Fruit fly (Drosophila melanogaster) whole organism, prepupa: ENCODE measurements around the gene CG17751.

Experiments used
- CG10631 ChIP-seq: fragments of 200-800 bp; sonication (Bioruptor generic); optimal IDR thresholded peaks from 2 replicates; lab custom pipeline; 2016; ENCODE audit warnings: missing biosample characterization, missing genetic modification characterization
- CG11294 ChIP-seq: fragments of 200-800 bp; sonication (Bioruptor generic); IDR thresholded peaks from 2 replicates; pipeline ENCODE4 v1.3.6; 2022; ENCODE audit warnings: missing biosample characterization, missing genetic modification characterization
- CG11762 ChIP-seq: fragments of 200-800 bp; sonication (Bioruptor generic); optimal IDR thresholded peaks from 3 replicates; lab custom pipeline; 2016; ENCODE audit warnings: missing biosample characterization, missing genetic modification characterization; ENCODE audit not compliant: insufficient read depth
- CG11902 ChIP-seq: fragments of 200-800 bp; sonication (Bioruptor generic); optimal IDR thresholded peaks from 3 replicates; lab custom pipeline; 2016; ENCODE audit warnings: missing biosample characterization, missing genetic modification characterization
- CG15336 ChIP-seq: fragments of 200-800 bp; sonication (Bioruptor generic); IDR thresholded peaks from 2 replicates; pipeline ENCODE4 v1.3.6; 2022; ENCODE audit warnings: missing biosample characterization, missing genetic modification characterization
- CG1621 ChIP-seq: fragments of 200-800 bp; sonication (Bioruptor generic); optimal IDR thresholded peaks from 3 replicates; lab custom pipeline; 2018; ENCODE audit warnings: missing biosample characterization, mild to moderate bottlenecking, missing genetic modification characterization
- CG16779 ChIP-seq: fragments of 200-800 bp; sonication (Bioruptor generic); optimal IDR thresholded peaks from 3 replicates; lab custom pipeline; 2017; ENCODE audit warnings: missing biosample characterization, mild to moderate bottlenecking, missing genetic modification characterization
- CG32006 ChIP-seq: fragments of 200-800 bp; sonication (Bioruptor generic); optimal IDR thresholded peaks from 3 replicates; lab custom pipeline; 2017; ENCODE audit warnings: missing biosample characterization, mild to moderate bottlenecking, missing genetic modification characterization
- CG34406 ChIP-seq: fragments of 200-800 bp; sonication (Bioruptor generic); optimal IDR thresholded peaks from 3 replicates; lab custom pipeline; 2016; ENCODE audit warnings: missing biosample characterization, missing genetic modification characterization
- CG3919 ChIP-seq: fragments of 200-800 bp; sonication (Bioruptor generic); optimal IDR thresholded peaks from 3 replicates; lab custom pipeline; 2016; ENCODE audit warnings: missing biosample characterization, missing genetic modification characterization
- CG6163 ChIP-seq: fragments of 200-800 bp; sonication (Bioruptor generic); IDR thresholded peaks from 3 replicates; pipeline ENCODE4 v1.3.6; 2022; ENCODE audit warnings: missing biosample characterization, missing genetic modification characterization
- CG6276 ChIP-seq: fragments of 200-800 bp; sonication (Bioruptor generic); optimal IDR thresholded peaks from 2 replicates; lab custom pipeline; 2017; ENCODE audit warnings: missing biosample characterization, mild to moderate bottlenecking, missing genetic modification characterization
- CG6792 ChIP-seq: fragments of 200-800 bp; sonication (Bioruptor generic); optimal IDR thresholded peaks from 3 replicates; lab custom pipeline; 2016; ENCODE audit warnings: missing biosample characterization, missing genetic modification characterization
- CG6854 ChIP-seq: fragments of 200-800 bp; sonication (Bioruptor generic); optimal IDR thresholded peaks from 2 replicates; lab custom pipeline; 2017; ENCODE audit warnings: missing biosample characterization, mild to moderate bottlenecking, missing genetic modification characterization
- CG7368 ChIP-seq: fragments of 200-800 bp; sonication (Bioruptor generic); optimal IDR thresholded peaks from 3 replicates; lab custom pipeline; 2016; ENCODE audit warnings: missing biosample characterization, missing genetic modification characterization
- CG8119 ChIP-seq: fragments of 200-800 bp; sonication (Bioruptor generic); IDR thresholded peaks from 3 replicates; pipeline ENCODE4 v1.3.6; 2022; ENCODE audit warnings: missing biosample characterization, missing genetic modification characterization
- CG8319 ChIP-seq: fragments of 200-800 bp; sonication (Bioruptor generic); optimal IDR thresholded peaks from 3 replicates; lab custom pipeline; 2016; ENCODE audit warnings: missing biosample characterization, missing genetic modification characterization
- CG8632 ChIP-seq: fragments of 200-800 bp; sonication (Bioruptor generic); optimal IDR thresholded peaks from 3 replicates; lab custom pipeline; 2016; ENCODE audit warnings: missing biosample characterization, missing genetic modification characterization
- CG9139 ChIP-seq: fragments of 200-800 bp; sonication (Bioruptor generic); optimal IDR thresholded peaks from 3 replicates; lab custom pipeline; 2017; ENCODE audit warnings: missing biosample characterization, mild to moderate bottlenecking, missing genetic modification characterization
- Eip75B ChIP-seq: fragments of 200-800 bp; sonication (Bioruptor generic); optimal IDR thresholded peaks from 3 replicates; lab custom pipeline; 2016; ENCODE audit warnings: missing biosample characterization, missing genetic modification characterization
- Eip78C ChIP-seq: fragments of 200-800 bp; sonication (Bioruptor generic); peaks from one replicate; lab custom pipeline; 2016; ENCODE audit warnings: missing biosample characterization, missing genetic modification characterization
- Ets21C ChIP-seq: fragments of 200-800 bp; sonication (Bioruptor generic); optimal IDR thresholded peaks from 3 replicates; lab custom pipeline; 2016; ENCODE audit warnings: missing biosample characterization, missing genetic modification characterization
- Ets96B ChIP-seq: fragments of 200-800 bp; optimal IDR thresholded peaks from 2 replicates; lab custom pipeline; 2019; ENCODE audit warnings: missing biosample characterization, mild to moderate bottlenecking, missing genetic modification characterization, moderate library complexity
- Gug ChIP-seq: fragments of 200-800 bp; sonication (Bioruptor generic); IDR thresholded peaks from 2 replicates; pipeline ENCODE4 v1.3.6; 2022; ENCODE audit warnings: missing biosample characterization, missing genetic modification characterization
- Hr38 ChIP-seq: sonication (Bioruptor generic); optimal IDR thresholded peaks from 2 replicates; lab custom pipeline; 2016; ENCODE audit warnings: missing biosample characterization, missing genetic modification characterization
- Met ChIP-seq: fragments of 200-800 bp; sonication (Bioruptor generic); optimal IDR thresholded peaks from 3 replicates; lab custom pipeline; 2016; ENCODE audit warnings: missing biosample characterization, missing genetic modification characterization
- Smox ChIP-seq: fragments of 200-800 bp; sonication (Bioruptor generic); optimal IDR thresholded peaks from 3 replicates; lab custom pipeline; 2016; ENCODE audit warnings: missing biosample characterization, missing genetic modification characterization
- Sox15 ChIP-seq: fragments of 200-800 bp; sonication (Bioruptor generic); optimal IDR thresholded peaks from 3 replicates; lab custom pipeline; 2016; ENCODE audit warnings: missing biosample characterization, missing genetic modification characterization
- achi ChIP-seq: fragments of 200-800 bp; sonication (Bioruptor generic); optimal IDR thresholded peaks from 3 replicates; lab custom pipeline; 2016; ENCODE audit warnings: missing biosample characterization, missing genetic modification characterization
- cyc ChIP-seq: fragments of 200-800 bp; sonication (Bioruptor generic); optimal IDR thresholded peaks from 3 replicates; lab custom pipeline; 2016; ENCODE audit warnings: missing biosample characterization, missing genetic modification characterization
- dac ChIP-seq: fragments of 200-800 bp; sonication (Bioruptor generic); optimal IDR thresholded peaks from 2 replicates; lab custom pipeline; 2017; ENCODE audit warnings: missing biosample characterization, mild to moderate bottlenecking, missing genetic modification characterization
- dsx ChIP-seq: fragments of 200-800 bp; optimal IDR thresholded peaks from 3 replicates; lab custom pipeline; 2019; ENCODE audit warnings: missing biosample characterization, mild to moderate bottlenecking, missing genetic modification characterization, moderate library complexity; ENCODE audit not compliant: poor library complexity, severe bottlenecking
- eg ChIP-seq: fragments of 200-800 bp; sonication (Bioruptor generic); IDR thresholded peaks from 3 replicates; pipeline ENCODE4 v1.3.6; 2022; ENCODE audit warnings: missing biosample characterization, missing genetic modification characterization
- esn ChIP-seq: fragments of 200-800 bp; sonication (Bioruptor generic); optimal IDR thresholded peaks from 2 replicates; lab custom pipeline; 2016; ENCODE audit warnings: missing biosample characterization, mild to moderate bottlenecking, missing genetic modification characterization, moderate library complexity
- fd85E ChIP-seq: fragments of 200-800 bp; sonication (Bioruptor generic); optimal IDR thresholded peaks from 3 replicates; lab custom pipeline; 2016; ENCODE audit warnings: missing biosample characterization, missing genetic modification characterization
- fkh ChIP-seq: fragments of 200-800 bp; sonication (Bioruptor generic); optimal IDR thresholded peaks from 3 replicates; lab custom pipeline; 2017; ENCODE audit warnings: missing biosample characterization, mild to moderate bottlenecking, missing genetic modification characterization, moderate library complexity
- net ChIP-seq: fragments of 200-800 bp; sonication (Bioruptor generic); optimal IDR thresholded peaks from 3 replicates; lab custom pipeline; 2016; ENCODE audit warnings: missing biosample characterization, missing genetic modification characterization
- pdm3 ChIP-seq: fragments of 200-800 bp; sonication (Bioruptor generic); optimal IDR thresholded peaks from 3 replicates; lab custom pipeline; 2016; ENCODE audit warnings: missing biosample characterization, missing genetic modification characterization
- salr ChIP-seq, 2 experiments: fragments of 200-800 bp; sonication (Bioruptor generic); optimal IDR thresholded peaks; 3 replicates each; lab custom pipeline; 2016 to 2018; ENCODE audit warnings: missing biosample characterization in 2 of 2, missing genetic modification characterization in 2 of 2, mild to moderate bottlenecking in 1 of 2
- spab ChIP-seq: fragments of 200-800 bp; sonication (Bioruptor generic); optimal IDR thresholded peaks from 2 replicates; lab custom pipeline; 2017; ENCODE audit warnings: missing biosample characterization, mild to moderate bottlenecking, missing genetic modification characterization, missing genetic modification reagents
- ss ChIP-seq, 2 experiments: fragments of 200-800 bp; sonication (Bioruptor generic); optimal IDR thresholded peaks; 2 replicates in 1 of 2; 3 replicates in 1 of 2; lab custom pipeline; 2017 to 2018; ENCODE audit warnings: mild to moderate bottlenecking in 2 of 2, missing biosample characterization in 2 of 2, missing genetic modification characterization in 2 of 2, moderate library complexity in 1 of 2
- svp ChIP-seq: fragments of 200-800 bp; sonication (Bioruptor generic); peaks from one replicate; lab custom pipeline; 2016; ENCODE audit warnings: missing biosample characterization, missing genetic modification characterization
- topi ChIP-seq: fragments of 200-800 bp; sonication (Bioruptor generic); optimal IDR thresholded peaks from 3 replicates; lab custom pipeline; 2016; ENCODE audit warnings: missing biosample characterization, missing genetic modification characterization
- vri ChIP-seq: fragments of 200-800 bp; sonication (Bioruptor generic); optimal IDR thresholded peaks from 3 replicates; lab custom pipeline; 2016; ENCODE audit warnings: missing biosample characterization, mild to moderate bottlenecking, missing genetic modification characterization

CG17751 gene

dm6 chr3R:19623606-19624005, 16.6 kb downstream of the CG17751 start (continued):
- TF ChIP-seq dsx (GFP tag; lab: Kevin White, UChicago) (no peak), cyc (GFP tag; lab: Kevin White, UChicago) (peak; percentile 77), Smox (GFP tag; lab: Kevin White, UChicago) (peak; percentile 76), CG8119 (GFP tag; lab: Robert Waterston, UW) (peak; percentile 66), Hr38 (GFP tag; lab: Kevin White, UChicago) (no peak), CG15336 (peak; percentile 78), fkh (no peak), eg (GFP tag; lab: Robert Waterston, UW) (peak; percentile 80), Eip78C (GFP tag; lab: Kevin White, UChicago) (peak; percentile 94), esn (GFP tag; lab: Kevin White, UChicago) (peak; percentile 82), salr (GFP tag; optimal IDR thresholded peaks at IDR 0.05; lab: Kevin White, UChicago) (peak; percentile 29 to 46), pdm3 (peak; percentile 82), CG6854 (no peak), Eip75B (GFP tag; lab: Kevin White, UChicago) (peak; percentile 83), CG34406 (peak; percentile 76), CG11902 (GFP tag; lab: Kevin White, UChicago) (peak; percentile 67), Ets21C (GFP tag; lab: Kevin White, UChicago) (peak; percentile 70), CG10631 (GFP tag; lab: Kevin White, UChicago) (peak; percentile 60), CG6163 (peak; percentile 72), CG11294 (peak; percentile 53), Met (peak; percentile 81), CG3919 (peak; percentile 79)

- TF ChIP-seq CG1621 (tag; lab: Kevin White, UChicago) = peak; percentile 63
- TF ChIP-seq CG32006 (GFP tag; lab: Kevin White, UChicago) = no peak
- peak; percentile 56 for TF ChIP-seq svp (GFP tag; lab: Kevin White, UChicago)
- peak; percentile 10; the same call in 1 of the 3 replicates for TF ChIP-seq CG6163
- peak; percentile 2 for TF ChIP-seq CG9139 (GFP tag; lab: Kevin White, UChicago)
These were observed 17.4 kb downstream of the CG17751 start for dm6 chr3R:19624482-19624881.

DNA sequence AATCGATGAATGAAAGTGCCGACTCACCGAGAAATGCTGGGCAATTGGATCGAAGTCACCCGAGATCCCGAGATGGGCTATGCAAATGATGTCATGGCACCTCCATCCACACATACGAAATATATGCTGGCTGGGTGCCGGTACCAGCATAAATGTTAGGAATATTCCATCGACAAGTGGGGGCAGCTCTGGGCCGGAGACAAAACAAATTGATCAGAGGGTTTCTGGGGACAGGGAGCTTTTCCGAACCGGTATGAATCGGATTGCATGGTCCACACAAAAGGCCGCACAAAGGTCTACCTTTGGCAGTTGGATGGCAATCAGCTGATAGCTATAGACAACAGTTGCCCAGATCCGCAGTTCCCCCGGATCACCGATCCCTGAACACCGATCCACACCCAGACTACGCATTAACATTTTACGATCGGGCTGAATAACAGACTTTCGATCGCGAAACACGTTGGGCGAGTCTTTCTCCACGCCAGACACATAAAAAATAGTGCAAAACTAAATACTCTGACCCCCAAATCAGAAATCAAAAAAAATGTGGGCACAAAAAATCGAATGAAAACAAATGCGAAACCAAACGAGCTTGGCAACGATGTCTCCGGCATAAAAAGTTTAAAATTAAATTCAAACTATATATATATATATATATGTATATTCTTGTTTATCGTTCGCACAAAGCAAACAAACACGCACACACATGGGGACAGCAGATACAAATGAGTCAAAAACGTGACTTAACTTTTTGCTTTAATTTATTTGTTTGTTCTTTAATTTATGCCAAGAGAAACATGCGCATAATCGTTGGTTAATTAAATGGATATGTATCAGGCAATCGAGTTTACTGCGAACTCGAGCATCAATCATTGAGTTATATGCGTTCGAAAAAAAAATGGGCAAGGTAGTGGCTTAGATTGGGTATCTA, 18.5 kb downstream of the CG17751 start:
- TF ChIP-seq CG6792 (GFP tag; lab: Kevin White, UChicago) = no peak
- TF ChIP-seq ss (GFP tag; optimal IDR thresholded peaks at IDR 0.05; lab: Kevin White, UChicago) = peak in 1 of 2 experiments; percentile 27
- TF ChIP-seq Ets96B (tag; lab: Kevin White, UChicago) = peak; percentile 6
- TF ChIP-seq CG6276 (GFP tag; lab: Kevin White, UChicago) = peak; percentile 30
- peak; percentile 28 for TF ChIP-seq CG32006 (GFP tag; lab: Kevin White, UChicago)
- no peak for TF ChIP-seq net (GFP tag; lab: Kevin White, UChicago)
- TF ChIP-seq dsx (GFP tag; lab: Kevin White, UChicago) = peak; percentile 68
- TF ChIP-seq Eip78C (GFP tag; lab: Kevin White, UChicago) = peak; percentile 46
- peak; percentile 3 for TF ChIP-seq achi

dm6 chr3R:19627792-19628522, 20.9 kb downstream of the CG17751 start:
- TF ChIP-seq topi (GFP tag; lab: Kevin White, UChicago) (no peak), CG8119 (GFP tag; lab: Robert Waterston, UW) (no peak), CG8632 (GFP tag; lab: Kevin White, UChicago) (no peak), CG6163 (no peak), dac (no peak), CG7368 (no peak), CG8319 (GFP tag; lab: Kevin White, UChicago) (no peak), CG16779 (no peak), vri (GFP tag; lab: Kevin White, UChicago) (no peak), fd85E (GFP tag; lab: Kevin White, UChicago) (no peak), Gug (no peak), spab (GFP tag; lab: Kevin White, UChicago) (peak; percentile 1), CG11762 (GFP tag; lab: Kevin White, UChicago) (peak; percentile 26), dsx (GFP tag; lab: Kevin White, UChicago) (no peak), Eip78C (GFP tag; lab: Kevin White, UChicago) (peak; percentile 49), Sox15 (no peak), CG3919 (peak; percentile 28)
